Worm (Caenorhabditis elegans) whole organism, L4 larva: ENCODE measurements around the gene C26F1.3.

Experiments
- D1046.2 ChIP-seq: fragments of 200-800 bp; sonication (Bioruptor generic); IDR thresholded peaks from 2 replicates; pipeline ENCODE4 v1.3.6; 2022; ENCODE audit warnings: missing genetic modification characterization, missing compliant biosample characterization
- F10B5.3 ChIP-seq: sonication (generic microtip); optimal IDR thresholded peaks from 2 replicates; lab custom pipeline; 2016; ENCODE audit warnings: mild to moderate bottlenecking, missing genetic modification characterization, missing compliant biosample characterization
- F26F4.8 ChIP-seq: fragments of 200-800 bp; sonication (Bioruptor generic); conservative IDR thresholded peaks from 2 replicates; pipeline ENCODE4 v1.3.6; 2022; ENCODE audit warnings: missing genetic modification characterization, missing compliant biosample characterization
- F44E2.7 ChIP-seq: fragments of 200-800 bp; sonication (Bioruptor generic); IDR thresholded peaks from 2 replicates; pipeline ENCODE4 v2.1.2; 2022; ENCODE audit warnings: missing genetic modification characterization, missing compliant biosample characterization
- F49E8.2 ChIP-seq: sonication (generic microtip); optimal IDR thresholded peaks from 2 replicates; lab custom pipeline; 2016; ENCODE audit warnings: missing compliant biosample characterization, mild to moderate bottlenecking, missing genetic modification characterization, borderline replicate concordance
- R02D3.7 ChIP-seq: fragments of 150-350 bp; sonication (generic microtip); optimal IDR thresholded peaks from 3 replicates; lab custom pipeline; 2014; ENCODE audit warnings: missing biosample characterization, missing genetic modification characterization
- T26A8.4 ChIP-seq: fragments of 200-800 bp; sonication (Bioruptor generic); IDR thresholded peaks from 2 replicates; pipeline ENCODE4 v1.3.6; 2022; ENCODE audit warnings: missing genetic modification characterization, missing compliant biosample characterization
- Y105C5A.15 ChIP-seq: fragments of 200-800 bp; sonication (Bioruptor generic); IDR thresholded peaks from 2 replicates; pipeline ENCODE4 v1.3.6; 2022; ENCODE audit warnings: missing genetic modification characterization, missing compliant biosample characterization
- Y48G9A.11 ChIP-seq: fragments of 200-800 bp; sonication (Bioruptor generic); IDR thresholded peaks from 2 replicates; pipeline ENCODE4 v1.3.6; 2022; ENCODE audit warnings: missing genetic modification reagents, missing genetic modification characterization, missing compliant biosample characterization
- Y75B8A.6 ChIP-seq: fragments of 200-800 bp; sonication (Bioruptor generic); IDR thresholded peaks from 2 replicates; pipeline ENCODE4 v1.3.6; 2022; ENCODE audit warnings: missing genetic modification reagents, missing genetic modification characterization, missing compliant biosample characterization
- ZK546.5 ChIP-seq, 2 experiments: sonication (generic microtip); optimal IDR thresholded peaks; 2 replicates each; lab custom pipeline; 2017; ENCODE audit warnings: missing biosample characterization in 2 of 2, missing genetic modification characterization in 2 of 2
- aly-2 ChIP-seq: sonication (generic microtip); optimal IDR thresholded peaks from 2 replicates; lab custom pipeline; 2018; ENCODE audit warnings: missing biosample characterization, missing genetic modification characterization
- ama-1 ChIP-seq: fragments of 150-350 bp; optimal IDR thresholded peaks from 2 replicates; lab custom pipeline; 2014; ENCODE audit warnings: inconsistent platforms, mixed read lengths
- arid-1 ChIP-seq: fragments of 200-800 bp; sonication (Bioruptor generic); conservative IDR thresholded peaks from 2 replicates; pipeline ENCODE4 v1.3.6; 2022; ENCODE audit warnings: missing genetic modification reagents, missing genetic modification characterization, missing compliant biosample characterization
- ceh-20 ChIP-seq: fragments of 200-800 bp; sonication (Bioruptor generic); IDR thresholded peaks from 2 replicates; pipeline ENCODE4 v1.3.6; 2022; ENCODE audit warnings: missing genetic modification reagents, missing genetic modification characterization, missing compliant biosample characterization
- ceh-32 ChIP-seq: sonication (generic microtip); optimal IDR thresholded peaks from 2 replicates; lab custom pipeline; 2016; ENCODE audit warnings: mild to moderate bottlenecking, missing genetic modification characterization, missing compliant biosample characterization; ENCODE audit not compliant: poor library complexity
- ceh-62 ChIP-seq: sonication (generic microtip); optimal IDR thresholded peaks from 2 replicates; lab custom pipeline; 2017; ENCODE audit warnings: missing biosample characterization, missing genetic modification characterization
- ces-1 ChIP-seq: fragments of 150-350 bp; sonication (generic microtip); optimal IDR thresholded peaks from 4 replicates; lab custom pipeline; 2014; ENCODE audit warnings: missing biosample characterization, missing genetic modification reagents, missing genetic modification characterization
- cey-2 ChIP-seq: sonication (generic microtip); optimal IDR thresholded peaks from 3 replicates; lab custom pipeline; 2017; ENCODE audit warnings: missing genetic modification characterization, mild to moderate bottlenecking, missing compliant biosample characterization, antibody characterized with exemption, borderline replicate concordance; ENCODE audit not compliant: insufficient read depth
- daf-12 ChIP-seq: fragments of 150-350 bp; optimal IDR thresholded peaks from 2 replicates; lab custom pipeline; 2014; ENCODE audit warnings: missing biosample characterization, missing genetic modification reagents, missing genetic modification characterization
- daf-16 ChIP-seq, 3 experiments: sonication (generic microtip); optimal IDR thresholded peaks; 2 replicates each; lab custom pipeline; 2016 to 2017; ENCODE audit warnings: missing genetic modification characterization in 3 of 3, missing genetic modification reagents in 3 of 3, mild to moderate bottlenecking in 2 of 3, missing compliant biosample characterization in 2 of 3, missing biosample characterization in 1 of 3, moderate library complexity in 1 of 3
- daf-8 ChIP-seq: fragments of 200-800 bp; sonication (Bioruptor generic); IDR thresholded peaks from 2 replicates; pipeline ENCODE4 v1.3.6; 2022; ENCODE audit warnings: missing genetic modification characterization, missing compliant biosample characterization
- dmd-6 ChIP-seq: fragments of 200-800 bp; sonication (Bioruptor generic); IDR thresholded peaks from 2 replicates; pipeline ENCODE4 v1.3.6; 2022; ENCODE audit warnings: missing genetic modification reagents, missing genetic modification characterization, missing compliant biosample characterization
- dmd-9 ChIP-seq: fragments of 200-800 bp; sonication (Bioruptor generic); IDR thresholded peaks from 2 replicates; pipeline ENCODE4 v1.3.6; 2022; ENCODE audit warnings: missing genetic modification reagents, missing genetic modification characterization, missing compliant biosample characterization
- fkh-10 ChIP-seq: fragments of 150-350 bp; optimal IDR thresholded peaks from 2 replicates; lab custom pipeline; 2014; ENCODE audit warnings: missing biosample characterization, missing genetic modification reagents, missing genetic modification characterization
- fos-1 ChIP-seq: fragments of 150-350 bp; optimal IDR thresholded peaks from 2 replicates; lab custom pipeline; 2014; ENCODE audit warnings: missing biosample characterization, missing genetic modification characterization
- gei-8 ChIP-seq: fragments of 200-800 bp; sonication (Bioruptor generic); optimal IDR thresholded peaks from 2 replicates; lab custom pipeline; 2018; ENCODE audit warnings: mild to moderate bottlenecking, missing genetic modification characterization, missing compliant biosample characterization
- hif-1 ChIP-seq, 2 experiments: sonication (generic microtip); optimal IDR thresholded peaks; 2 replicates each; lab custom pipeline; 2016 to 2017; ENCODE audit warnings: missing compliant biosample characterization in 2 of 2, missing genetic modification characterization in 2 of 2, missing genetic modification reagents in 2 of 2, missing genotype in 2 of 2, mild to moderate bottlenecking in 1 of 2
- hlh-30 ChIP-seq: sonication (generic microtip); optimal IDR thresholded peaks from 2 replicates; lab custom pipeline; 2017; ENCODE audit warnings: antibody characterized with exemption, mild to moderate bottlenecking, missing genetic modification characterization, missing compliant biosample characterization; ENCODE audit not compliant: insufficient read depth
- hmg-1.1 ChIP-seq: fragments of 200-800 bp; sonication (Bioruptor generic); IDR thresholded peaks from 2 replicates; pipeline ENCODE4 v1.3.6; 2022; ENCODE audit warnings: missing genetic modification reagents, missing genetic modification characterization, missing compliant biosample characterization
- jun-1 ChIP-seq: fragments of 150-350 bp; optimal IDR thresholded peaks from 2 replicates; lab custom pipeline; 2014; ENCODE audit warnings: missing biosample characterization, missing genetic modification reagents, missing genetic modification characterization
- lin-15B ChIP-seq: fragments of 150-350 bp; sonication (generic microtip); optimal IDR thresholded peaks from 3 replicates; lab custom pipeline; 2014; ENCODE audit warnings: missing biosample characterization, missing genetic modification characterization
- lin-38 ChIP-seq: fragments of 200-800 bp; sonication (Bioruptor generic); IDR thresholded peaks from 2 replicates; pipeline ENCODE4 v1.3.6; 2022; ENCODE audit warnings: missing genetic modification reagents, missing genetic modification characterization, missing compliant biosample characterization
- lin-39 ChIP-seq: fragments of 150-350 bp; optimal IDR thresholded peaks from 2 replicates; lab custom pipeline; 2014; ENCODE audit warnings: missing biosample characterization, missing genetic modification reagents, missing genetic modification characterization
- lsy-2 ChIP-seq, 2 experiments: fragments of 150-350 bp in 1 of 2; sonication (generic microtip) in 1 of 2; optimal IDR thresholded peaks; 2 replicates each; lab custom pipeline; 2014 to 2017; ENCODE audit warnings: missing biosample characterization in 2 of 2, missing genetic modification characterization in 2 of 2
- nhr-111 ChIP-seq: fragments of 200-800 bp; sonication (Bioruptor generic); optimal IDR thresholded peaks from 2 replicates; lab custom pipeline; 2018; ENCODE audit warnings: mild to moderate bottlenecking, missing genetic modification characterization, missing compliant biosample characterization
- nhr-237 ChIP-seq: sonication (generic microtip); optimal IDR thresholded peaks from 2 replicates; lab custom pipeline; 2017; ENCODE audit warnings: missing biosample characterization, missing genetic modification characterization
- nhr-28 ChIP-seq: fragments of 150-350 bp; optimal IDR thresholded peaks from 2 replicates; lab custom pipeline; 2014; ENCODE audit warnings: missing biosample characterization, missing genetic modification characterization
- nhr-6 ChIP-seq: fragments of 150-350 bp; optimal IDR thresholded peaks from 2 replicates; lab custom pipeline; 2014; ENCODE audit warnings: missing biosample characterization, missing genetic modification characterization
- php-3 ChIP-seq: fragments of 200-800 bp; sonication (Bioruptor generic); IDR thresholded peaks from 2 replicates; pipeline ENCODE4 v1.3.6; 2022; ENCODE audit warnings: missing genetic modification reagents, missing genetic modification characterization, missing compliant biosample characterization
- rbr-2 ChIP-seq: sonication (generic microtip); optimal IDR thresholded peaks from 2 replicates; lab custom pipeline; 2016; ENCODE audit warnings: missing genotype, missing genetic modification characterization, missing compliant biosample characterization
- saeg-2 ChIP-seq: fragments of 200-800 bp; sonication (Bioruptor generic); IDR thresholded peaks from 2 replicates; pipeline ENCODE4 v1.3.6; 2022; ENCODE audit warnings: missing genetic modification reagents, missing genetic modification characterization, missing compliant biosample characterization
- skn-1 ChIP-seq: fragments of 150-350 bp; optimal IDR thresholded peaks from 2 replicates; lab custom pipeline; 2014; ENCODE audit warnings: missing biosample characterization, missing genetic modification characterization
- snpc-1.2 ChIP-seq: fragments of 200-800 bp; sonication (Bioruptor generic); IDR thresholded peaks from 2 replicates; pipeline ENCODE4 v1.3.6; 2022; ENCODE audit warnings: missing genetic modification reagents, missing genetic modification characterization, missing compliant biosample characterization
- spr-1 ChIP-seq: sonication (generic microtip); optimal IDR thresholded peaks from 2 replicates; lab custom pipeline; 2016; ENCODE audit warnings: mild to moderate bottlenecking, missing genetic modification characterization, missing compliant biosample characterization
- spr-3 ChIP-seq: fragments of 200-800 bp; sonication (Bioruptor generic); optimal IDR thresholded peaks from 2 replicates; lab custom pipeline; 2018; ENCODE audit warnings: mild to moderate bottlenecking, missing genetic modification characterization, missing compliant biosample characterization
- unc-130 ChIP-seq: sonication (generic microtip); optimal IDR thresholded peaks from 2 replicates; lab custom pipeline; 2016; ENCODE audit warnings: missing genetic modification reagents, missing genetic modification characterization, missing compliant biosample characterization
- zfp-3 ChIP-seq: fragments of 200-800 bp; sonication (Bioruptor generic); conservative IDR thresholded peaks from 2 replicates; pipeline ENCODE4 v1.3.6; 2022; ENCODE audit warnings: missing genetic modification reagents, missing genetic modification characterization, missing compliant biosample characterization
- zip-2 ChIP-seq: fragments of 150-350 bp; optimal IDR thresholded peaks from 2 replicates; lab custom pipeline; 2014; ENCODE audit warnings: missing biosample characterization, missing genetic modification characterization
- ztf-11 ChIP-seq: fragments of 150-350 bp; optimal IDR thresholded peaks from 2 replicates; lab custom pipeline; 2014; ENCODE audit warnings: missing biosample characterization, missing genetic modification characterization

Gene C26F1.3

DNA sequence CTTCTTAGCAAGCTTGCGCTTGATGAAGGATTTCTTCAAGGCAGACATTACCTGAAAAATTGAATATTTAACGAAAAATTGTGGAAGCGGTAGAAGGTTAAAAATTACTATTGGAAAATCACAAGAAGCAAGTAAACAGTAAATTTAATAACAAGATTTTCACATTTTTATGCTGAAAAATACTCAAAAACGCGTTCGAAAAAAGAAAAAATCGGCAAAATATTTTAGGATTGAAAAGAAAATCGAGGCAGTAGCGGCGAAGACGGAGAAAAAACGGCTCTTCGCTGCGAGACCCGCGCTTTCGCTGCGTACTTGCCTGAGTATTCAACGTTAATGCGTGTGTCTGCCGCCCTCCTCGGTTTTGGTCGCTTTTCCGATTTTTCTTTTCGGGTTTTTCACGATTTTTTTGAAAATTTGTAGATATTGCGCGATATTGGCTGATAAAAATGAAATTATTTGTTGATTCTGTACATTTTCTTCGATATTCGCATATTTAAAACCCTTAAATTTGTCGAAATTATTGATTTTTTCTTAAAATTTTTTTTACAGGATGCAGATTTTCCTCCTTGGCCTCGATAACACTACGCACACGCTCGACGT is 971 bp upstream of the C26F1.3 start, which contains the start of the genes rpl-39 and rps-30 (continued):
- TF ChIP-seq lin-38 (GFP tag; lab: Robert Waterston, UW) (peak; percentile 80), zip-2 (tag; lab: Kevin White, UChicago) (no peak), nhr-28 (tag; lab: Kevin White, UChicago) (peak; percentile 81), ztf-11 (tag; lab: Kevin White, UChicago) (no peak), daf-8 (no peak), lin-15B (tag; lab: Kevin White, UChicago) (no peak), Y75B8A.6 (GFP tag; lab: Robert Waterston, UW) (no peak), D1046.2 (GFP tag; lab: Robert Waterston, UW) (no peak), F44E2.7 (no peak), ceh-20 (GFP tag; lab: Robert Waterston, UW) (peak; percentile 80), saeg-2 (GFP tag; lab: Robert Waterston, UW) (no peak), dmd-9 (no peak), ZK546.5 (tag; optimal IDR thresholded peaks at IDR 0.05; lab: Kevin White, UChicago) (no peak), jun-1 (tag; lab: Kevin White, UChicago) (peak; percentile 4), zfp-3 (no peak), snpc-1.2 (GFP tag; lab: Robert Waterston, UW) (no peak), nhr-6 (tag; lab: Kevin White, UChicago) (peak; percentile 88), hif-1 (tag; optimal IDR thresholded peaks at IDR 0.05; lab: Kevin White, UChicago) (peak in 1 of 2 experiments; percentile 83), fos-1 (no peak), daf-12 (no peak), F49E8.2 (tag; lab: Kevin White, UChicago) (no peak), Y48G9A.11 (GFP tag; lab: Robert Waterston, UW) (0 out of 2 replicates have a peak, but pooled peaks have one; percentile 53), aly-2 (tag; lab: Kevin White, UChicago) (no peak), R02D3.7 (tag; lab: Kevin White, UChicago) (peak; percentile 44), T26A8.4 (GFP tag; lab: Robert Waterston, UW) (no peak), daf-16 (GFP tag; optimal IDR thresholded peaks at IDR 0.05; lab: Kevin White, UChicago) (no peak), daf-16 (tag; optimal IDR thresholded peaks at IDR 0.05; lab: Kevin White, UChicago) (no peak), gei-8 (GFP tag; lab: Kevin White, UChicago) (no peak), skn-1 (tag; lab: Kevin White, UChicago) (no peak), nhr-111 (GFP tag; lab: Kevin White, UChicago) (no peak), php-3 (GFP tag; lab: Robert Waterston, UW) (no peak), nhr-237 (tag; lab: Kevin White, UChicago) (no peak), hmg-1.1 (GFP tag; lab: Robert Waterston, UW) (peak; percentile 81), spr-3 (GFP tag; lab: Kevin White, UChicago) (no peak), Y105C5A.15 (no peak), ama-1 (lab: Kevin White, UChicago) (peak; percentile 40), lin-39 (tag; lab: Kevin White, UChicago) (no peak), rbr-2 (tag; lab: Kevin White, UChicago) (peak; percentile 82), dmd-6 (GFP tag; lab: Robert Waterston, UW) (peak; percentile 79), spr-1 (tag; lab: Kevin White, UChicago) (peak; percentile 69), fkh-10 (GFP tag; lab: Kevin White, UChicago) (peak; percentile 61), F26F4.8 (no peak), unc-130 (GFP tag; lab: Kevin White, UChicago) (peak; percentile 52), hlh-30 (tag; lab: Kevin White, UChicago) (peak; percentile 78), ceh-62 (tag; lab: Kevin White, UChicago) (no peak), F10B5.3 (tag; lab: Kevin White, UChicago) (no peak), lsy-2 (tag; optimal IDR thresholded peaks at IDR 0.05; lab: Kevin White, UChicago) (peak; percentile 4 to 91), ces-1 (no peak), cey-2 (tag; lab: Kevin White, UChicago) (no peak), ceh-32 (tag; lab: Kevin White, UChicago) (no peak), arid-1 (GFP tag; lab: Robert Waterston, UW) (0 out of 2 replicates have a peak, but pooled peaks have one; percentile 26)
